Fruit fly (Drosophila melanogaster) whole organism, pupa: Measurements from ENCODE around the gene Ent3.

Source experiments
- CG12605 ChIP-seq: fragments of 200-800 bp; sonication (Bioruptor generic); IDR thresholded peaks from 2 replicates; pipeline ENCODE4 v1.3.6; 2022; ENCODE audit warnings: missing biosample characterization, missing genetic modification characterization
- CG13204 ChIP-seq: fragments of 200-800 bp; sonication (Bioruptor generic); optimal IDR thresholded peaks from 2 replicates; lab custom pipeline; 2018; ENCODE audit warnings: missing biosample characterization, mild to moderate bottlenecking, missing genetic modification characterization, moderate library complexity
- CG34367 ChIP-seq: fragments of 200-800 bp; sonication (Bioruptor generic); optimal IDR thresholded peaks from 2 replicates; lab custom pipeline; 2018; ENCODE audit warnings: missing biosample characterization, mild to moderate bottlenecking, missing genetic modification characterization
- CG8301 ChIP-seq: fragments of 200-800 bp; sonication (Bioruptor generic); optimal IDR thresholded peaks from 2 replicates; lab custom pipeline; 2018; ENCODE audit warnings: missing biosample characterization, mild to moderate bottlenecking, missing genetic modification characterization
- CG9948 ChIP-seq: fragments of 200-800 bp; sonication (Bioruptor generic); optimal IDR thresholded peaks from 2 replicates; lab custom pipeline; 2018; ENCODE audit warnings: missing biosample characterization, mild to moderate bottlenecking, missing genetic modification characterization, moderate library complexity

DNA sequence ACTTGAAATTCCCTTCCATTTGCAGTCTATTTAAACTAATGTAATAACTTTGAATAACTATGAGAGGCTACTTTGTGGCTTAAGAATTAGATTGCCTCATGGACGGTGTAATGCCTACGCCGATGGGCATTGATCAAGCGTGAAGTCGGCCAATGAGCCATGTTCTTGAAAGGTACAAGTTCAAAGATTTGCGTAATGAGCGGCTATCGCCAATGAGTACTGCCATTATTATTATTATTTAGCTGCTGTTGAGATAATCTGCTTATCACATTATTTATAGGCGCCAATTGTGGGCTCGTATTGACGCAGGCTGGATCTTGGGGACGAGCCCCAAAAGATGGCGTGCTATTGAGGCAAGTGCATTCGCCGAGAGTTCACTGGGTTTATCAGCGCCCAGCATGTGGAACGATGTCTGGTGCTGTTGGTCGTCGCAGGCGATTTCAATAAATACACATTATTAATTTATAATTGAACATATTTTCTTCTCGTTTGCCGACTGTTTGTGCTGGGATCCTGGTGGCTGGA is 16.2 kb upstream of the Ent3 start:
- TF ChIP-seq CG9948 (tag; lab: Kevin White, UChicago) (no peak), CG12605 (no peak), CG34367 (tag; lab: Kevin White, UChicago) (no peak), CG13204 (GFP tag; lab: Kevin White, UChicago) (no peak), CG8301 (tag; lab: Kevin White, UChicago) (no peak)
